Worm (Caenorhabditis elegans) whole organism, L4 larva: ENCODE results near the gene crp-1.

Source experiments
- ceh-28 ChIP-seq: fragments of 150-350 bp; optimal IDR thresholded peaks from 2 replicates; lab custom pipeline; 2014; ENCODE audit warnings: missing biosample characterization, missing genetic modification reagents, missing genetic modification characterization
- fkh-10 ChIP-seq: fragments of 150-350 bp; optimal IDR thresholded peaks from 2 replicates; lab custom pipeline; 2014; ENCODE audit warnings: missing biosample characterization, missing genetic modification reagents, missing genetic modification characterization
- lin-29 ChIP-seq: fragments of 200-800 bp; sonication (Bioruptor generic); IDR thresholded peaks from 2 replicates; pipeline ENCODE4 v1.3.6; 2022; ENCODE audit warnings: missing genetic modification reagents, missing genetic modification characterization, missing compliant biosample characterization
- skn-1 ChIP-seq: fragments of 150-350 bp; optimal IDR thresholded peaks from 2 replicates; lab custom pipeline; 2014; ENCODE audit warnings: missing biosample characterization, missing genetic modification characterization
- tag-97 ChIP-seq: fragments of 200-800 bp; sonication (Bioruptor generic); IDR thresholded peaks from 2 replicates; pipeline ENCODE4 v1.3.6; 2022; ENCODE audit warnings: missing genetic modification characterization, missing compliant biosample characterization

DNA sequence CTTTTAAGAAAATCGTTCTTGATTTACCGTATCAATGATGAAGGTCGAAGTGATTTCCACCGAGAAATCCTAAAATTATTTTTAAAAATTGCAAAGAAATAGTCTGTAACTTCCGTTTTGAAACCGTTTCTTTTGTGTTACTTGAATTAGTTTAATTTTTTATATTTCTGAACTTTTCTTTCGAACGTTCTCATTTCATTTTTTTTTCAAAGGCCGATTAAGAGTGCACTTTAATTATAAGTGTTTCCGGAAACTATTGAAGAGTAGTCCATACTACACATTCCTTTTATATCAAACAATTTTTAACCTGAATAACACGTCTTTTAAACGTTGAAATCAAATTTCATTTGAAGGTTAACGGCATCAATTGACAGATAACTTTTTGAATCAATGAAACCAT is 10.7 kb upstream of the crp-1 start:
- TF ChIP-seq tag-97 (no peak), fkh-10 (GFP tag; lab: Kevin White, UChicago) (no peak), lin-29 (GFP tag; lab: Robert Waterston, UW) (no peak), skn-1 (tag; lab: Kevin White, UChicago) (no peak), ceh-28 (tag; lab: Kevin White, UChicago) (no peak)
